Fruit fly (Drosophila melanogaster) whole organism, pupa: ENCODE results near the gene CG46339.

ENCODE experiments used
- CG10348 ChIP-seq: fragments of 200-800 bp; sonication (Bioruptor generic); IDR thresholded peaks from 2 replicates; pipeline ENCODE4 v1.3.6; 2022; ENCODE audit warnings: missing biosample characterization, missing genetic modification characterization
- CG12605 ChIP-seq: fragments of 200-800 bp; sonication (Bioruptor generic); IDR thresholded peaks from 2 replicates; pipeline ENCODE4 v1.3.6; 2022; ENCODE audit warnings: missing biosample characterization, missing genetic modification characterization
- CG13204 ChIP-seq: fragments of 200-800 bp; sonication (Bioruptor generic); optimal IDR thresholded peaks from 2 replicates; lab custom pipeline; 2018; ENCODE audit warnings: missing biosample characterization, mild to moderate bottlenecking, missing genetic modification characterization, moderate library complexity
- CG14655 ChIP-seq: fragments of 200-800 bp; sonication (Bioruptor generic); optimal IDR thresholded peaks from 3 replicates; lab custom pipeline; 2017; ENCODE audit warnings: mild to moderate bottlenecking, missing biosample characterization, missing genetic modification reagents, missing genetic modification characterization
- CG15710 ChIP-seq: fragments of 200-800 bp; sonication (Bioruptor generic); optimal IDR thresholded peaks from 2 replicates; lab custom pipeline; 2018; ENCODE audit warnings: missing biosample characterization, mild to moderate bottlenecking, missing genetic modification characterization, moderate library complexity
- CG17806 ChIP-seq: fragments of 200-800 bp; sonication (Bioruptor generic); optimal IDR thresholded peaks from 2 replicates; lab custom pipeline; 2018; ENCODE audit warnings: missing biosample characterization, mild to moderate bottlenecking, missing genetic modification characterization, moderate library complexity
- CG32121 ChIP-seq: fragments of 200-800 bp; sonication (Bioruptor generic); IDR thresholded peaks from 2 replicates; pipeline ENCODE4 v1.3.6; 2022; ENCODE audit warnings: missing biosample characterization, missing genetic modification characterization
- CG34367 ChIP-seq: fragments of 200-800 bp; sonication (Bioruptor generic); optimal IDR thresholded peaks from 2 replicates; lab custom pipeline; 2018; ENCODE audit warnings: missing biosample characterization, mild to moderate bottlenecking, missing genetic modification characterization
- CG4496 ChIP-seq: fragments of 200-800 bp; sonication (Bioruptor generic); IDR thresholded peaks from 3 replicates; pipeline ENCODE4 v1.3.6; 2022; ENCODE audit warnings: missing biosample characterization, missing genetic modification characterization
- CG8159 ChIP-seq: fragments of 200-800 bp; sonication (Bioruptor generic); optimal IDR thresholded peaks from 3 replicates; lab custom pipeline; 2018; ENCODE audit warnings: missing biosample characterization, mild to moderate bottlenecking, missing genetic modification characterization, moderate library complexity
- CG8301 ChIP-seq: fragments of 200-800 bp; sonication (Bioruptor generic); optimal IDR thresholded peaks from 2 replicates; lab custom pipeline; 2018; ENCODE audit warnings: missing biosample characterization, mild to moderate bottlenecking, missing genetic modification characterization
- CG9948 ChIP-seq: fragments of 200-800 bp; sonication (Bioruptor generic); optimal IDR thresholded peaks from 2 replicates; lab custom pipeline; 2018; ENCODE audit warnings: missing biosample characterization, mild to moderate bottlenecking, missing genetic modification characterization, moderate library complexity
- D1 ChIP-seq: fragments of 200-800 bp; sonication (Bioruptor generic); optimal IDR thresholded peaks from 2 replicates; lab custom pipeline; 2018; ENCODE audit warnings: missing biosample characterization, mild to moderate bottlenecking, missing genetic modification characterization, moderate library complexity
- EcR ChIP-seq: fragments of 200-800 bp; sonication (Bioruptor generic); optimal IDR thresholded peaks from 3 replicates; lab custom pipeline; 2019; ENCODE audit warnings: missing biosample characterization, missing genetic modification characterization, mild to moderate bottlenecking, moderate library complexity, missing genetic modification reagents
- Ets98B ChIP-seq: fragments of 200-800 bp; sonication (Bioruptor generic); IDR thresholded peaks from 2 replicates; pipeline ENCODE4 v1.3.6; 2022; ENCODE audit warnings: missing biosample characterization, missing genetic modification characterization
- Pif1A ChIP-seq: fragments of 200-800 bp; sonication (Bioruptor generic); optimal IDR thresholded peaks from 3 replicates; lab custom pipeline; 2016; ENCODE audit warnings: missing biosample characterization, missing genetic modification characterization
- Pif1B ChIP-seq: fragments of 200-800 bp; sonication (Bioruptor generic); optimal IDR thresholded peaks from 3 replicates; lab custom pipeline; 2016; ENCODE audit warnings: missing biosample characterization, missing genetic modification characterization
- Snoo ChIP-seq: fragments of 200-800 bp; sonication (Bioruptor generic); optimal IDR thresholded peaks from 3 replicates; lab custom pipeline; 2017; ENCODE audit warnings: missing biosample characterization, mild to moderate bottlenecking, missing genetic modification characterization, inconsistent platforms
- fd96Ca ChIP-seq: fragments of 200-800 bp; sonication (Bioruptor generic); IDR thresholded peaks from 3 replicates; pipeline ENCODE4 v1.3.6; 2022; ENCODE audit warnings: missing biosample characterization, missing genetic modification characterization
- gl ChIP-seq: fragments of 200-800 bp; sonication (Bioruptor generic); optimal IDR thresholded peaks from 2 replicates; lab custom pipeline; 2018; ENCODE audit warnings: missing biosample characterization, mild to moderate bottlenecking, missing genetic modification characterization
- rn ChIP-seq: fragments of 200-800 bp; sonication (Bioruptor generic); IDR thresholded peaks from 2 replicates; pipeline ENCODE4 v1.3.6; 2022; ENCODE audit warnings: missing biosample characterization, missing genetic modification characterization

CG46339 gene

DNA sequence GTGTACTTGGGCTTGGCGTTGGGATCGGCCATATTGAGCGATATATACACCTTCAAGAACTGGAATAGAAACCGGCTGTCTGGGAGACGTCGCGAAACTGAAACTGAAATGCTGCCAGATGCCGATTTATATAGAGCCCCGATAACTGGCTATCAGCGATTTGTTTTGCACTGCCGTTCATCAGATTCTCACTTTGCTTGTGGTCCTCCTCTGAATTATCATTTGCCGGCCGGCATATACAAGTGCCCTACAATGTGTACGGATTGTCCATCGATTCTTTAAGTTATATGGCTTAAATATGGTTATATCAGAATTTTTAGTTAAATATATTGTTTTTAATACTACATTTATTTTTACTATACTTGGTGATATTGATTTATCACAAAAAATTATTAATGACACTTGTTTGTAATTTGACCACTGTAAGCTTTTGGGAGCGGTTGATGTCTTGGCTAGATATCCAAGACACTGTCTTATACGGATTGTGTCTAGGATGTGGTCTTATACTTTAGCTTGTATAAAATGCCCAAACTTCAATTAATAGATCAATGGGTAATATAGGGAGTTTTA is 72.9 kb downstream of the CG46339 start, which contains the start of gene CG31075:
CG31075 (minus strand) TSS at position 106 of the 570 bp plus-strand sequence.
- TF ChIP-seq Ets98B (GFP tag; lab: Robert Waterston, UW) (peak; percentile 93), CG4496 (GFP tag; lab: Robert Waterston, UW) (peak; percentile 98), EcR (GFP tag; lab: Kevin White, UChicago) (peak; percentile 60), fd96Ca (GFP tag; lab: Robert Waterston, UW) (peak; percentile 88), CG12605 (peak; percentile 98), CG14655 (GFP tag; lab: Kevin White, UChicago) (peak; percentile 86), CG32121 (GFP tag; lab: Robert Waterston, UW) (peak; percentile 91), CG13204 (GFP tag; lab: Kevin White, UChicago) (no peak), Snoo (tag; lab: Kevin White, UChicago) (peak; percentile 82), CG8301 (tag; lab: Kevin White, UChicago) (peak; percentile 88), Pif1A (GFP tag; lab: Kevin White, UChicago) (peak; percentile 93), CG34367 (tag; lab: Kevin White, UChicago) (peak; percentile 68), gl (peak; percentile 73), CG10348 (GFP tag; lab: Robert Waterston, UW) (peak; percentile 73), CG17806 (tag; lab: Kevin White, UChicago) (peak; percentile 95), CG9948 (tag; lab: Kevin White, UChicago) (peak; percentile 87), rn (GFP tag; lab: Robert Waterston, UW) (peak; percentile 77), CG15710 (tag; lab: Kevin White, UChicago) (peak; percentile 85), D1 (tag; lab: Kevin White, UChicago) (peak; percentile 84), Pif1B (GFP tag; lab: Kevin White, UChicago) (peak; percentile 90), CG8159 (peak; percentile 94)

DNA sequence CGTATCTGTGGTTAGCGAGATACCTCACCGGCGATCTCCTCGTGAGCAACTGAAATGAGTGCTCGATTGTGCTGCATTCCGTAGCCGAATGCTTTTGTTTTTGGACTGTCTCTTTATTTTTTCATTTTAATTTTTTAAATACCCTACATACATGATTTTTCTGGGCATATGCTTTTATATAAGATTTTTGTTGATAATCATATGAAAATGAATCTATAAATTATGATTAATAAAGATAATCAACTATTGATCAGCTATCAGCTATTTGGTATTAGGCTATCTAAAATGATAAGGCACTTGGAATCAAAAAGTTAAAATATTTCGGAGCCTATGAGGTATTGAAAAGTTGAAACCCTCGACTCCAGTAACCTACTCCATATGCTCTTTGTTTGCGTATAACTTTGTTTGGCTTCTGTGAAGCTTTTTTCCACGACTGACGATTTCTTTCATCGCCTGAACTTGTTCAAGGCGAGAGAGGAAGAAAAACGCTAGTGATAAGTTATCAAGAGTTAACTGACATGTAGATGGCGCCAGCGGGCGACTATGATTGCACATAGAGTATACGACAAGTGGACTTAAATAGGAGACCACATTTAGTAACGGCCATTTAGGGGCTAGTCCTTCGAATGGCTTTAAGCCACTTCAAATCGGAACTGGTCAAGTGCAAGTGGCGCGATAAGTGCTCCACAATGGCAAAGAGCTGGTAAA is 74.4 kb downstream of the CG46339 start, which contains the start of gene CG31076:
CG31076 (minus strand) TSS at position 51 of the 708 bp plus-strand sequence.
- no peak for TF ChIP-seq CG10348 (GFP tag; lab: Robert Waterston, UW)
- TF ChIP-seq Pif1B (GFP tag; lab: Kevin White, UChicago) = peak; percentile 46
- peak; percentile 23 for TF ChIP-seq D1 (tag; lab: Kevin White, UChicago)
- TF ChIP-seq CG13204 (GFP tag; lab: Kevin White, UChicago) = no peak
- peak; percentile 67 for TF ChIP-seq CG8159
- TF ChIP-seq fd96Ca (GFP tag; lab: Robert Waterston, UW) = no peak
- TF ChIP-seq CG14655 (GFP tag; lab: Kevin White, UChicago) = peak; percentile 33
- peak; percentile 61; the same call in 1 of the 2 replicates for TF ChIP-seq CG32121 (GFP tag; lab: Robert Waterston, UW)
- TF ChIP-seq Snoo (tag; lab: Kevin White, UChicago) = peak; percentile 73
- no peak for TF ChIP-seq CG12605
- TF ChIP-seq rn (GFP tag; lab: Robert Waterston, UW) = no peak
- TF ChIP-seq Pif1A (GFP tag; lab: Kevin White, UChicago) = peak; percentile 75
- no peak for TF ChIP-seq CG34367 (tag; lab: Kevin White, UChicago)
- no peak for TF ChIP-seq CG9948 (tag; lab: Kevin White, UChicago)
- peak; percentile 52 for TF ChIP-seq CG17806 (tag; lab: Kevin White, UChicago)
- peak; percentile 14 for TF ChIP-seq CG15710 (tag; lab: Kevin White, UChicago)
- no peak for TF ChIP-seq CG4496 (GFP tag; lab: Robert Waterston, UW)
- no peak for TF ChIP-seq CG8301 (tag; lab: Kevin White, UChicago)
- peak; percentile 35 for TF ChIP-seq gl
- TF ChIP-seq Ets98B (GFP tag; lab: Robert Waterston, UW) = peak; percentile 46; the same call in 1 of the 2 replicates
- peak; percentile 85 for TF ChIP-seq EcR (GFP tag; lab: Kevin White, UChicago)

DNA sequence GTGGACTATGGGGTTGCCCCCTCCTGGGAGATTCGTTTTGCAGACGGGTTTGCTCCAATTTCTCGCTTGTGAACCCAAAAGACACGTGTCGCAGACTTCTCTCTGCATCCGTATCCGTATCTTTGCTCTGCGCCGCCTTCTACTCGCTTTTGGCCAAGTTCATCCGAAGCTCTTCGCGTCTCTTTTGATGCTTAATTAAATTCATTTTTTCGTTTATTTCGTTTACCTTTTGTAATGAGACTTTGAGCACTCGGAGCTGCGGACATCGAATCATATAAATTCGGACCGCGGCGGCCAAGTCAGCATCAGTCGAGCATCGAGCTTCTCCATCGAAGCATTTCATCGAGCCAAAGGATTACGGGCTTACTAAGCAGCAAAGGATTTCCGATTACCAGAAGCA is 79.0 kb downstream of the CG46339 start, which contains the start of gene TwdlC:
TwdlC (plus strand) TSS at position 301 of the 400 bp plus-strand sequence.
- TF ChIP-seq CG17806 (tag; lab: Kevin White, UChicago) (no peak), Pif1B (GFP tag; lab: Kevin White, UChicago) (no peak), CG13204 (GFP tag; lab: Kevin White, UChicago) (no peak), CG32121 (GFP tag; lab: Robert Waterston, UW) (no peak), CG8159 (no peak), D1 (tag; lab: Kevin White, UChicago) (no peak), CG14655 (GFP tag; lab: Kevin White, UChicago) (no peak), CG9948 (tag; lab: Kevin White, UChicago) (no peak), EcR (GFP tag; lab: Kevin White, UChicago) (no peak), CG10348 (GFP tag; lab: Robert Waterston, UW) (no peak), CG34367 (tag; lab: Kevin White, UChicago) (no peak), CG4496 (GFP tag; lab: Robert Waterston, UW) (no peak), gl (no peak), CG12605 (no peak), CG15710 (tag; lab: Kevin White, UChicago) (no peak), Pif1A (GFP tag; lab: Kevin White, UChicago) (no peak), rn (GFP tag; lab: Robert Waterston, UW) (no peak), CG8301 (tag; lab: Kevin White, UChicago) (no peak), fd96Ca (GFP tag; lab: Robert Waterston, UW) (no peak), Ets98B (GFP tag; lab: Robert Waterston, UW) (no peak)
